Fruit fly (Drosophila melanogaster) whole organism, embryonic: ENCODE data around the gene CG31823.
A peak's percentile ranks its signal among the peaks of the same experiment; 100 is the strongest.

Experiments used
- Atf-2 ChIP-seq: fragments of 200-800 bp; sonication (Bioruptor generic); optimal IDR thresholded peaks from 2 replicates; lab custom pipeline; 2016; ENCODE audit warnings: missing biosample characterization, missing genetic modification characterization
- CG11456 ChIP-seq: fragments of 200-800 bp; sonication (Bioruptor generic); IDR thresholded peaks from 3 replicates; pipeline ENCODE4 v1.3.6; 2022; ENCODE audit warnings: missing biosample characterization, missing genetic modification characterization
- CG11723 ChIP-seq: fragments of 200-800 bp; sonication (Bioruptor generic); optimal IDR thresholded peaks from 2 replicates; lab custom pipeline; 2017; ENCODE audit warnings: missing biosample characterization, mild to moderate bottlenecking, missing genetic modification characterization
- CG12104 ChIP-seq: fragments of 200-800 bp; sonication (Bioruptor generic); optimal IDR thresholded peaks from 3 replicates; lab custom pipeline; 2016; ENCODE audit warnings: missing biosample characterization, missing genetic modification characterization
- CG12219 ChIP-seq: fragments of 200-800 bp; sonication (Bioruptor generic); optimal IDR thresholded peaks from 3 replicates; lab custom pipeline; 2018; ENCODE audit warnings: missing biosample characterization, mild to moderate bottlenecking, missing genetic modification characterization
- CG12299 ChIP-seq: fragments of 200-800 bp; sonication (Bioruptor generic); optimal IDR thresholded peaks from 2 replicates; lab custom pipeline; 2018; ENCODE audit warnings: missing biosample characterization, mild to moderate bottlenecking, missing genetic modification characterization
- CG13424 ChIP-seq: fragments of 200-800 bp; sonication (Bioruptor generic); optimal IDR thresholded peaks from 2 replicates; lab custom pipeline; 2019; ENCODE audit warnings: missing biosample characterization, mild to moderate bottlenecking, missing genetic modification characterization, moderate library complexity
- CG13775 ChIP-seq: fragments of 200-800 bp; sonication (Bioruptor generic); optimal IDR thresholded peaks from 3 replicates; lab custom pipeline; 2017; ENCODE audit warnings: missing biosample characterization, mild to moderate bottlenecking, missing genetic modification characterization
- CG14860 ChIP-seq: fragments of 200-800 bp; sonication (Bioruptor generic); IDR thresholded peaks from 3 replicates; pipeline ENCODE4 v1.3.6; 2022; ENCODE audit warnings: missing biosample characterization, missing genetic modification characterization; ENCODE audit not compliant: partially characterized antibody
- CG1647 ChIP-seq: fragments of 200-800 bp; sonication (Bioruptor generic); optimal IDR thresholded peaks from 3 replicates; lab custom pipeline; 2016; ENCODE audit warnings: missing biosample characterization, missing genetic modification characterization
- CG18619 ChIP-seq: fragments of 200-800 bp; sonication (Bioruptor generic); optimal IDR thresholded peaks from 3 replicates; lab custom pipeline; 2017; ENCODE audit warnings: missing biosample characterization, mild to moderate bottlenecking, missing genetic modification characterization
- CG2712 ChIP-seq: fragments of 200-800 bp; optimal IDR thresholded peaks from 3 replicates; lab custom pipeline; 2019; ENCODE audit warnings: missing biosample characterization, mild to moderate bottlenecking, missing genetic modification characterization, moderate library complexity
- CG31224 ChIP-seq: fragments of 200-800 bp; sonication (Bioruptor generic); IDR thresholded peaks from 2 replicates; pipeline ENCODE4 v1.3.6; 2022; ENCODE audit warnings: missing biosample characterization, missing genetic modification characterization
- CG32532 ChIP-seq: fragments of 200-800 bp; sonication (Bioruptor generic); IDR thresholded peaks from 2 replicates; pipeline ENCODE4 v1.3.6; 2022; ENCODE audit warnings: missing biosample characterization, missing genetic modification characterization
- CG42726 ChIP-seq: fragments of 200-800 bp; sonication (Bioruptor generic); IDR thresholded peaks from 2 replicates; pipeline ENCODE4 v1.3.6; 2022; ENCODE audit warnings: missing biosample characterization, missing genetic modification characterization; ENCODE audit not compliant: partially characterized antibody
- CG4360 ChIP-seq: fragments of 200-800 bp; sonication (Bioruptor generic); IDR thresholded peaks from 2 replicates; pipeline ENCODE4 v1.3.6; 2022; ENCODE audit warnings: missing biosample characterization, missing genetic modification characterization
- CG6765 ChIP-seq: fragments of 200-800 bp; sonication (Bioruptor generic); optimal IDR thresholded peaks from 3 replicates; lab custom pipeline; 2017; ENCODE audit warnings: missing biosample characterization, mild to moderate bottlenecking, missing genetic modification characterization
- CG7963 ChIP-seq: fragments of 200-800 bp; sonication (Bioruptor generic); IDR thresholded peaks from 3 replicates; pipeline ENCODE4 v1.3.6; 2022; ENCODE audit warnings: missing biosample characterization, missing genetic modification characterization; ENCODE audit not compliant: partially characterized antibody
- CG8359 ChIP-seq: fragments of 200-800 bp; sonication (Bioruptor generic); optimal IDR thresholded peaks from 2 replicates; lab custom pipeline; 2017; ENCODE audit warnings: missing biosample characterization, mild to moderate bottlenecking, missing genetic modification characterization, borderline replicate concordance
- CG8478 ChIP-seq: fragments of >200 bp; optimal IDR thresholded peaks from 2 replicates; lab custom pipeline; 2018
- CG9437 ChIP-seq: fragments of 200-800 bp; sonication (Bioruptor generic); optimal IDR thresholded peaks from 2 replicates; lab custom pipeline; 2018; ENCODE audit warnings: missing biosample characterization, mild to moderate bottlenecking, missing genetic modification characterization
- CG9727 ChIP-seq: fragments of 200-800 bp; sonication (Bioruptor generic); optimal IDR thresholded peaks from 3 replicates; lab custom pipeline; 2017; ENCODE audit warnings: missing biosample characterization, mild to moderate bottlenecking, missing genetic modification characterization
- CG9876 ChIP-seq: fragments of 200-800 bp; sonication (Bioruptor generic); optimal IDR thresholded peaks from 2 replicates; lab custom pipeline; 2016; ENCODE audit warnings: missing biosample characterization, missing genetic modification characterization
- D ChIP-seq, 2 experiments: fragments of 200-800 bp in 1 of 2; fragments of >200 bp in 1 of 2; sonication (Bioruptor generic) in 1 of 2; optimal IDR thresholded peaks; 2 replicates in 1 of 2; 3 replicates in 1 of 2; lab custom pipeline; 2017; ENCODE audit warnings: mild to moderate bottlenecking in 1 of 2, missing biosample characterization in 1 of 2, missing genetic modification characterization in 1 of 2, missing genetic modification reagents in 1 of 2
- Dfd ChIP-seq, 2 experiments: fragments of >200 bp; optimal IDR thresholded peaks; 2 replicates each; lab custom pipeline; 2017; ENCODE audit warnings: missing biosample characterization in 2 of 2, missing genetic modification characterization in 2 of 2
- Dip3 ChIP-seq: fragments of 200-800 bp; sonication (Bioruptor generic); optimal IDR thresholded peaks from 3 replicates; lab custom pipeline; 2016; ENCODE audit warnings: missing biosample characterization, missing genetic modification characterization
- Eip74EF ChIP-seq, 2 experiments: fragments of 200-800 bp in 1 of 2; fragments of >200 bp in 1 of 2; sonication (Bioruptor generic) in 1 of 2; optimal IDR thresholded peaks; 2 replicates each; lab custom pipeline; 2017 to 2019; ENCODE audit warnings: missing biosample characterization in 2 of 2, missing genetic modification characterization in 2 of 2, mild to moderate bottlenecking in 1 of 2, moderate library complexity in 1 of 2
- Ets97D ChIP-seq: fragments of 200-800 bp; sonication (Bioruptor generic); optimal IDR thresholded peaks from 3 replicates; lab custom pipeline; 2016; ENCODE audit warnings: missing biosample characterization, missing genetic modification characterization
- MBD-R2 ChIP-seq: fragments of 200-800 bp; sonication (Bioruptor generic); IDR thresholded peaks from 2 replicates; pipeline ENCODE4 v1.3.6; 2022; ENCODE audit warnings: missing biosample characterization, missing genetic modification characterization
- MTF-1 ChIP-seq: fragments of 200-800 bp; sonication (Bioruptor generic); optimal IDR thresholded peaks from 2 replicates; lab custom pipeline; 2018; ENCODE audit warnings: missing biosample characterization, mild to moderate bottlenecking, missing genetic modification characterization, borderline replicate concordance
- Mes4 ChIP-seq: fragments of 200-800 bp; sonication (Bioruptor generic); optimal IDR thresholded peaks from 2 replicates; lab custom pipeline; 2016; ENCODE audit warnings: missing biosample characterization, missing genetic modification characterization
- Nf-YB ChIP-seq: fragments of 200-800 bp; sonication (Bioruptor generic); optimal IDR thresholded peaks from 3 replicates; lab custom pipeline; 2019; ENCODE audit warnings: missing biosample characterization, mild to moderate bottlenecking, missing genetic modification characterization, moderate library complexity
- Sry-δ ChIP-seq: fragments of 200-800 bp; sonication (Bioruptor generic); optimal IDR thresholded peaks from 2 replicates; lab custom pipeline; 2016; ENCODE audit warnings: missing biosample characterization, missing genetic modification characterization
- ase ChIP-seq: fragments of 200-800 bp; sonication (Bioruptor generic); IDR thresholded peaks from 3 replicates; pipeline ENCODE4 v1.3.6; 2022; ENCODE audit warnings: missing biosample characterization, missing genetic modification characterization
- cad ChIP-seq: fragments of >200 bp; optimal IDR thresholded peaks from 2 replicates; lab custom pipeline; 2017; ENCODE audit warnings: missing biosample characterization, missing genetic modification characterization
- croc ChIP-seq: fragments of 200-800 bp; sonication (Bioruptor generic); conservative IDR thresholded peaks from 3 replicates; pipeline ENCODE4 v1.3.6; 2022; ENCODE audit warnings: missing biosample characterization, missing genetic modification characterization
- disco-r ChIP-seq: fragments of 200-800 bp; sonication (Bioruptor generic); optimal IDR thresholded peaks from 2 replicates; lab custom pipeline; 2016; ENCODE audit warnings: missing biosample characterization, missing genetic modification characterization
- dm ChIP-seq: fragments of 200-800 bp; sonication (Bioruptor generic); optimal IDR thresholded peaks from 3 replicates; lab custom pipeline; 2016; ENCODE audit warnings: missing biosample characterization, missing genetic modification characterization
- eyg ChIP-seq: fragments of 200-800 bp; sonication (Bioruptor generic); optimal IDR thresholded peaks from 3 replicates; lab custom pipeline; 2016; ENCODE audit warnings: missing biosample characterization, missing genetic modification characterization
- fd102C ChIP-seq: fragments of 200-800 bp; sonication (Bioruptor generic); optimal IDR thresholded peaks from 2 replicates; lab custom pipeline; 2018; ENCODE audit warnings: missing biosample characterization, mild to moderate bottlenecking, missing genetic modification characterization, moderate library complexity
- hb ChIP-seq: fragments of 200-800 bp; sonication (Bioruptor generic); IDR thresholded peaks from 3 replicates; pipeline ENCODE4 v1.3.6; 2022; ENCODE audit warnings: missing biosample characterization, missing genetic modification characterization; ENCODE audit not compliant: partially characterized antibody
- lilli ChIP-seq: fragments of 200-800 bp; sonication (Bioruptor generic); optimal IDR thresholded peaks from 3 replicates; lab custom pipeline; 2016; ENCODE audit warnings: missing biosample characterization, missing genetic modification characterization
- nmo ChIP-seq: fragments of 200-800 bp; sonication (Bioruptor generic); optimal IDR thresholded peaks from 2 replicates; lab custom pipeline; 2018; ENCODE audit warnings: missing biosample characterization, mild to moderate bottlenecking, missing genetic modification characterization, moderate library complexity
- odd ChIP-seq: fragments of 200-800 bp; sonication (Bioruptor generic); optimal IDR thresholded peaks from 2 replicates; lab custom pipeline; 2017; ENCODE audit warnings: missing biosample characterization, mild to moderate bottlenecking, missing genetic modification characterization
- p53 ChIP-seq: fragments of 200-800 bp; sonication (Bioruptor generic); optimal IDR thresholded peaks from 2 replicates; lab custom pipeline; 2016; ENCODE audit warnings: missing biosample characterization, missing genetic modification characterization
- pfk ChIP-seq: fragments of 200-800 bp; sonication (Bioruptor generic); optimal IDR thresholded peaks from 2 replicates; lab custom pipeline; 2018; ENCODE audit warnings: missing biosample characterization, mild to moderate bottlenecking, missing genetic modification characterization, moderate library complexity
- shn ChIP-seq: fragments of 200-800 bp; sonication (Bioruptor generic); optimal IDR thresholded peaks from 3 replicates; lab custom pipeline; 2016; ENCODE audit warnings: missing biosample characterization, missing genetic modification characterization
- stc ChIP-seq: fragments of 200-800 bp; sonication (Bioruptor generic); IDR thresholded peaks from 2 replicates; pipeline ENCODE4 v1.3.6; 2022; ENCODE audit warnings: missing biosample characterization, missing genetic modification characterization
- yki ChIP-seq: fragments of >200 bp; optimal IDR thresholded peaks from 3 replicates; lab custom pipeline; 2018

Gene CG31823

dm6 chr2L:15910937-15911590, 10.7 kb upstream of the CG31823 start (continued):
- TF ChIP-seq CG18619 (GFP tag; lab: Kevin White, UChicago) (peak; percentile 97), disco-r (GFP tag; lab: Kevin White, UChicago) (peak; percentile 88), CG8359 (peak; percentile 90), odd (GFP tag; lab: Kevin White, UChicago) (peak; percentile 96), nmo (peak; percentile 96), dm (GFP tag; lab: Kevin White, UChicago) (peak; percentile 84), shn (peak; percentile 93), CG9876 (GFP tag; lab: Kevin White, UChicago) (peak; percentile 85), yki (lab: Kevin White, UChicago) (no peak), lilli (peak; percentile 96), ase (GFP tag; lab: Robert Waterston, UW) (peak; percentile 95), pfk (GFP tag; lab: Kevin White, UChicago) (peak; percentile 46), D (optimal IDR thresholded peaks at IDR 0.05; lab: Kevin White, UChicago) (no peak), D (GFP tag; optimal IDR thresholded peaks at IDR 0.05; lab: Kevin White, UChicago) (peak; percentile 94), Nf-YB (GFP tag; lab: Kevin White, UChicago) (peak; percentile 80)

dm6 chr2L:15909826-15910225, 9.5 kb upstream of the CG31823 start:
- no peak for TF ChIP-seq CG6765
- TF ChIP-seq MBD-R2 (GFP tag; lab: Robert Waterston, UW): no peak
- no peak for TF ChIP-seq fd102C (GFP tag; lab: Kevin White, UChicago)
- TF ChIP-seq CG2712 (tag; lab: Kevin White, UChicago): no peak
- no peak for TF ChIP-seq Mes4 (GFP tag; lab: Kevin White, UChicago)
- no peak for TF ChIP-seq CG1647 (GFP tag; lab: Kevin White, UChicago)
- no peak for TF ChIP-seq Atf-2 (GFP tag; lab: Kevin White, UChicago)
- TF ChIP-seq CG12299 (tag; lab: Kevin White, UChicago): no peak
- no peak for TF ChIP-seq CG8478 (lab: Kevin White, UChicago)
- no peak for TF ChIP-seq Sry-δ
- no peak for TF ChIP-seq cad
- no peak for TF ChIP-seq CG4360 (GFP tag; lab: Robert Waterston, UW)
- TF ChIP-seq p53 (GFP tag; lab: Kevin White, UChicago): no peak
- peak in 1 of 2 experiments; percentile 77 for TF ChIP-seq Eip74EF (GFP tag; optimal IDR thresholded peaks at IDR 0.05; lab: Kevin White, UChicago)
- TF ChIP-seq Ets97D (GFP tag; lab: Kevin White, UChicago): no peak
- no peak for TF ChIP-seq CG13775
- TF ChIP-seq CG42726: no peak
- no peak for TF ChIP-seq eyg
- TF ChIP-seq croc: no peak
- no peak for TF ChIP-seq CG14860
- TF ChIP-seq ase (GFP tag; lab: Robert Waterston, UW): 0 out of 3 replicates have a peak, but pooled peaks have one; percentile 38
- TF ChIP-seq CG11723 (GFP tag; lab: Kevin White, UChicago): no peak
- TF ChIP-seq Dip3: no peak
- TF ChIP-seq CG11456: no peak
- TF ChIP-seq CG13424: peak; percentile 11
- TF ChIP-seq stc (GFP tag; lab: Robert Waterston, UW): 0 out of 2 replicates have a peak, but pooled peaks have one; percentile 37
- TF ChIP-seq Dfd (GFP tag; optimal IDR thresholded peaks at IDR 0.05; lab: Kevin White, UChicago): no peak
- TF ChIP-seq CG31224 (GFP tag; lab: Robert Waterston, UW): peak; percentile 99
- no peak for TF ChIP-seq hb (GFP tag; lab: Robert Waterston, UW)
- no peak for TF ChIP-seq CG9727 (GFP tag; lab: Kevin White, UChicago)
- TF ChIP-seq CG12104 (GFP tag; lab: Kevin White, UChicago): no peak
- TF ChIP-seq MTF-1: no peak
- no peak for TF ChIP-seq CG9437 (GFP tag; lab: Kevin White, UChicago)
- peak; percentile 12 for TF ChIP-seq CG12219 (GFP tag; lab: Kevin White, UChicago)
- TF ChIP-seq CG32532 (GFP tag; lab: Robert Waterston, UW): no peak
- TF ChIP-seq CG7963 (GFP tag; lab: Robert Waterston, UW): no peak
